Worm (Caenorhabditis elegans) whole organism, L4/young adult: ENCODE measurements around the gene rfl-1.

Source experiments
- W03F9.2 ChIP-seq: fragments of 150-350 bp; optimal IDR thresholded peaks from 2 replicates; lab custom pipeline; 2014; ENCODE audit warnings: missing biosample characterization, missing genetic modification characterization
- dao-5 ChIP-seq: sonication (generic microtip); optimal IDR thresholded peaks from 2 replicates; lab custom pipeline; 2016; ENCODE audit warnings: missing genotype, missing genetic modification characterization, moderate library complexity, missing compliant biosample characterization
- him-1 ChIP-seq: sonication (generic microtip); optimal IDR thresholded peaks from 2 replicates; lab custom pipeline; 2016; ENCODE audit warnings: missing genotype, missing genetic modification reagents, missing genetic modification characterization, missing compliant biosample characterization

DNA sequence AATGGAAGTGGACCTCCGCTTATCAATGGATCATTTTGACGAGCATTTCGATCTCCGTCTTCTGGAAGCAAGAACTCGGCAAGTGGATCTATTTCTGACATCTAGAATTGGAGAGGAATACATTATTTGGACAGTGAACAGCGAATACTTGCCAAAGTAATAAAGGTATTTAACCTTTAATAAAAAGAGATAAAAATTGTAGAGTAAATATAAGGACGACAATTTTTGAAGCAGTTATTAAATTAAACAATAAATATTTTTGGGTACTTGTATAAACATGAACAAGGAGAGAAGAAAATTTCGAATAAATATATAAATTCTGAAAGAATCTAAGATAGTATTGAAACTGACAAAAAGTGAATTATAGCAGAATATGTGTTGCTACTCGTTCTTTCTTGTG lies 51.4 kb downstream of the rfl-1 start, which contains the start of gene lin-37:
- TF ChIP-seq him-1 (tag; lab: Kevin White, UChicago) (no peak), W03F9.2 (tag; lab: Kevin White, UChicago) (no peak), dao-5 (tag; lab: Kevin White, UChicago) (no peak)
